Worm (Caenorhabditis elegans): Measurements from ENCODE around the gene dhs-5.

- TF ChIP-seq ztf-23 (GFP tag; IDR thresholded peaks at IDR 0.05) = no peak
- TF ChIP-seq ztf-29 (GFP tag; IDR thresholded peaks at IDR 0.05) = no peak
Observed at ce11 chrII:5463692-5464300, 10.1 kb downstream of the dhs-5 start.
